Worm (Caenorhabditis elegans): Measurements from ENCODE around the gene clec-36.

- TF ChIP-seq ama-1 (optimal IDR thresholded peaks at IDR 0.05) (no peak), F13C5.2 (tag; optimal IDR thresholded peaks at IDR 0.05) (no peak), ceh-13 (GFP tag; optimal IDR thresholded peaks at IDR 0.05) (no peak), flt-1 (GFP tag; IDR thresholded peaks at IDR 0.05) (no peak), tbx-11 (GFP tag; IDR thresholded peaks at IDR 0.05) (no peak), ceh-36 (tag; optimal IDR thresholded peaks at IDR 0.05) (no peak), sea-1 (GFP tag; conservative IDR thresholded peaks at IDR 0.05) (no peak), hmg-4 (GFP tag; optimal IDR thresholded peaks at IDR 0.05) (no peak), hmbx-1 (tag; optimal IDR thresholded peaks at IDR 0.05) (no peak), aly-1 (tag; optimal IDR thresholded peaks at IDR 0.05) (no peak), tra-4 (tag; optimal IDR thresholded peaks at IDR 0.05) (no peak), ets-7 (tag; optimal IDR thresholded peaks at IDR 0.05) (no peak), pes-1 (GFP tag; IDR thresholded peaks at IDR 0.05) (no peak)
Measured at ce11 chrV:16827485-16827884, 20.9 kb downstream of the clec-36 start, which contains the start of gene srh-216.
